Fruit fly (Drosophila melanogaster): Measurements from ENCODE around the gene CG7194.

Gene CG7194

DNA sequence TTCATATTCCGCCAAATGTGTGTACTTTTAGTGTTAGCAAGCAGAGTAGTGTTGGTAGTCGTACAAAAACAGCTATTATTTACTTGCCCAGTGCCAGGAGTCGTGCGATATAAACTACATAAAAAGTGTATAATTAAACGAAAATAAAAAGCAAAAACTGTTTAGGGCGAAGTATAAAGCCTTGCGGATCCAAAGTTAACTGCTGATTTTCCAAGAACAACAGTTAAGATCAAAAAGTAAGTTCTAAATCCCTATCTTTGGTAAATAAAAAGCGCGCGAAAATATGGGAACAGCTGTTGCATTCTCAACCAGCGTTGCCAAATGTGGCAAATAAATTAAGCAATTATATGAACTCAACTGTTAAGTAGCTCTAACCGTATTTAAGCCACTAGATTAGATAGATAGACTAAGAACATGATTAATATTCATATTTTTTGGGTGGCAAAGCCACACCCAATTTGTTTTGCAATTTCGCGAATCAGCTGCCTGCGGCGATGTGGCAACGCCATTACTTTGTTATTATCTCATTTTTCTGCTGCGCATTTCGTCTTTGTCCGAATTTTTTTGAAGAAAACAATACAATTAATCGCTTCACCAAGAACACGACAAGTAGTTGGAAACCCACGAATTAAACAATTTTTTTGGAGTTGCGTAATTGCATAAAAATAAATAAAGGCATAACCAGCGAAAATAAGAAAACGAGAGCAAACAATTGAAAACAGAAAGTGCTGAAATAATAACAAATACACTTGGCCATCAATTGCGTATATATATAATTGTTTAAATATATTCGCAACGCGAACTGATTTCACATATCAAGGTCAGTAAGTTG, 36.6 kb upstream of the CG7194 start, which contains the start of the genes Prim1 and CG7083 (continued):
- TF ChIP-seq stwl (tag; optimal IDR thresholded peaks at IDR 0.05) = peak; percentile 65
- peak; percentile 46 for TF ChIP-seq CG16863 (GFP tag; optimal IDR thresholded peaks at IDR 0.05)
- peak; percentile 20 for TF ChIP-seq salm (tag; optimal IDR thresholded peaks at IDR 0.05)
- peak; percentile 7 for TF ChIP-seq CG1602 (GFP tag; optimal IDR thresholded peaks at IDR 0.05)
- no peak for TF ChIP-seq pfk (GFP tag; optimal IDR thresholded peaks at IDR 0.05)
- TF ChIP-seq sug (tag; optimal IDR thresholded peaks at IDR 0.05) = peak; percentile 67
- TF ChIP-seq Sin3A (optimal IDR thresholded peaks at IDR 0.05) = peak; percentile 78
- peak; percentile 22 for TF ChIP-seq Dip3 (GFP tag; optimal IDR thresholded peaks at IDR 0.05)
- no peak for TF ChIP-seq trh (GFP tag; optimal IDR thresholded peaks at IDR 0.05)
- peak; percentile 59 for TF ChIP-seq Fer1 (GFP tag; optimal IDR thresholded peaks at IDR 0.05)
- TF ChIP-seq CG12942 (GFP tag; optimal IDR thresholded peaks at IDR 0.05) = peak; percentile 40
- no peak for TF ChIP-seq CG12769 (tag; optimal IDR thresholded peaks at IDR 0.05)
- TF ChIP-seq sr (GFP tag; IDR thresholded peaks at IDR 0.05) = no peak
- no peak for TF ChIP-seq CG17802 (tag; optimal IDR thresholded peaks at IDR 0.05)
- TF ChIP-seq CG34224 (GFP tag; IDR thresholded peaks at IDR 0.05; ENCODE audit: partially characterized antibody) = no peak
- no peak for TF ChIP-seq bigmax (GFP tag; optimal IDR thresholded peaks at IDR 0.05)
- peak; percentile 32 for TF ChIP-seq Fer3 (tag; optimal IDR thresholded peaks at IDR 0.05)
- no peak for TF ChIP-seq Adf1 (GFP tag; IDR thresholded peaks at IDR 0.05)
- TF ChIP-seq CG4404 (GFP tag; IDR thresholded peaks at IDR 0.05) = no peak
- peak; percentile 26 for TF ChIP-seq HmgD (GFP tag; optimal IDR thresholded peaks at IDR 0.05)
- no peak for TF ChIP-seq tll (GFP tag; optimal IDR thresholded peaks at IDR 0.05)
- peak; percentile 77 for TF ChIP-seq CG18599 (GFP tag; optimal IDR thresholded peaks at IDR 0.05)
- no peak for TF ChIP-seq CG6654 (GFP tag; optimal IDR thresholded peaks at IDR 0.05)
- TF ChIP-seq CG3281 (GFP tag; optimal IDR thresholded peaks at IDR 0.05) = peak; percentile 69
- TF ChIP-seq CG4707 (GFP tag; optimal IDR thresholded peaks at IDR 0.05) = no peak
- TF ChIP-seq CG8359 (GFP tag; optimal IDR thresholded peaks at IDR 0.05; ENCODE audit: borderline replicate concordance) = no peak
- no peak for TF ChIP-seq CG14667 (GFP tag; IDR thresholded peaks at IDR 0.05)
- peak; percentile 43 to 52 for TF ChIP-seq dpn (GFP tag; optimal IDR thresholded peaks at IDR 0.05)
- TF ChIP-seq CG4282 (GFP tag; optimal IDR thresholded peaks at IDR 0.05) = no peak
- TF ChIP-seq jing (GFP tag; optimal IDR thresholded peaks at IDR 0.05) = no peak
- TF ChIP-seq vnd (GFP tag; IDR thresholded peaks at IDR 0.05; ENCODE audit: partially characterized antibody) = no peak
- TF ChIP-seq CG8089 (GFP tag; optimal IDR thresholded peaks at IDR 0.05) = no peak
- peak; percentile 58 for TF ChIP-seq Meics (GFP tag; optimal IDR thresholded peaks at IDR 0.05)
- TF ChIP-seq wdn (GFP tag; IDR thresholded peaks at IDR 0.05) = peak; percentile 37; the same call in 1 of the 2 replicates
- no peak for TF ChIP-seq C15 (GFP tag; IDR thresholded peaks at IDR 0.05)
- no peak for TF ChIP-seq CG10321 (GFP tag; IDR thresholded peaks at IDR 0.05)
- TF ChIP-seq Dref (GFP tag; IDR thresholded peaks at IDR 0.05) = no peak
- TF ChIP-seq Bgb (GFP tag; IDR thresholded peaks at IDR 0.05; ENCODE audit: partially characterized antibody) = peak; percentile 29; the same call in 1 of the 2 replicates
- peak; percentile 74 for TF ChIP-seq Camta (GFP tag; optimal IDR thresholded peaks at IDR 0.05)
- no peak for TF ChIP-seq B-H1 (GFP tag; IDR thresholded peaks at IDR 0.05)
- no peak for TF ChIP-seq CG3995 (GFP tag; optimal IDR thresholded peaks at IDR 0.05)
- TF ChIP-seq CG6813 (GFP tag; optimal IDR thresholded peaks at IDR 0.05) = peak; percentile 26
- TF ChIP-seq CG32772 (GFP tag; IDR thresholded peaks at IDR 0.05) = no peak
- TF ChIP-seq Hmr (GFP tag; optimal IDR thresholded peaks at IDR 0.05) = peak; percentile 54
- TF ChIP-seq CG11723 (GFP tag; optimal IDR thresholded peaks at IDR 0.05) = peak; percentile 5
- TF ChIP-seq CG18011 (GFP tag; optimal IDR thresholded peaks at IDR 0.05) = peak; percentile 56
- no peak for TF ChIP-seq CG14965 (GFP tag; optimal IDR thresholded peaks at IDR 0.05; ENCODE audit: borderline replicate concordance)
- TF ChIP-seq eyg (GFP tag; optimal IDR thresholded peaks at IDR 0.05) = peak; percentile 49
- TF ChIP-seq CG17568 (GFP tag; optimal IDR thresholded peaks at IDR 0.05) = no peak

All from whole organism, embryonic.